Fruit fly (Drosophila melanogaster): ENCODE results near the gene CG15535.
A peak's percentile ranks its signal among the peaks of the same experiment; 100 is the strongest.

Gene CG15535

DNA sequence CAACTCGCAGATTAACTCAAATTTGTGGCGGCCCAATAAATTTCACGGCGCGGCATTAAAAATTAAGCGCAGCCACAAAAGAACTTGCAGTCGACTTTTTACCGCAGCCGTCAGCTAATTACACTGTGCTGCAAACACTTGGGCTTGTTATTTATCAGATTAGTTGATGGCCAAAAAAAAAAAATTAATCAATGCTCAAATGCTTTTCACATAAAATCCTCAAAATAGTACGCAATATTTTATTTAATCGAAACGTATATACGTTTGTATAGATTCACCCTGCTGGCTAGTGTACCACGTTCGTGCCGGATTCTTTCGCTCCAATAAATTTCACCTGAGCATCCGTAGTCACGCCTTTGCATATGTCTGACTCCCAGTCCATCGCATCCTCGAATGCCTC, 9.9 kb downstream of the CG15535 start (continued):
- TF ChIP-seq B-H2 (GFP tag; optimal IDR thresholded peaks at IDR 0.05) (no peak), CG9609 (GFP tag; optimal IDR thresholded peaks at IDR 0.05) (peak; percentile 7), Hsf (GFP tag; optimal IDR thresholded peaks at IDR 0.05) (peak; percentile 62), sr (GFP tag; IDR thresholded peaks at IDR 0.05) (no peak), nerfin-1 (tag; optimal IDR thresholded peaks at IDR 0.05) (peak; percentile 36), CG15696 (tag; optimal IDR thresholded peaks at IDR 0.05) (no peak), so (GFP tag; IDR thresholded peaks at IDR 0.05) (peak; percentile 56; the same call in 1 of the 3 replicates), D19A (tag; optimal IDR thresholded peaks at IDR 0.05) (peak; percentile 16), CG4360 (GFP tag; IDR thresholded peaks at IDR 0.05) (0 out of 2 replicates have a peak, but pooled peaks have one; percentile 19), CG12236 (GFP tag; optimal IDR thresholded peaks at IDR 0.05) (peak; percentile 38), CG10147 (GFP tag; optimal IDR thresholded peaks at IDR 0.05) (peak; percentile 9), CG15011 (GFP tag; optimal IDR thresholded peaks at IDR 0.05) (peak; percentile 24), Optix (GFP tag; IDR thresholded peaks at IDR 0.05) (0 out of 3 replicates have a peak, but pooled peaks have one; percentile 39), GATAe (GFP tag; conservative IDR thresholded peaks at IDR 0.05) (no peak), toy (GFP tag; IDR thresholded peaks at IDR 0.05) (no peak; the same call in 1 of the 2 replicates), ab (GFP tag; optimal IDR thresholded peaks at IDR 0.05) (no peak), CG8388 (GFP tag; optimal IDR thresholded peaks at IDR 0.05) (peak; percentile 56), pb (GFP tag; optimal IDR thresholded peaks at IDR 0.05) (no peak), CG12299 (tag; optimal IDR thresholded peaks at IDR 0.05) (no peak), gro (GFP tag; optimal IDR thresholded peaks at IDR 0.05) (no peak), pita (GFP tag; optimal IDR thresholded peaks at IDR 0.05) (no peak), cato (GFP tag; optimal IDR thresholded peaks at IDR 0.05; ENCODE audit: borderline replicate concordance) (peak; percentile 47), tgo (GFP tag; IDR thresholded peaks at IDR 0.05) (peak; percentile 33; the same call in 1 of the 3 replicates), Abd-B (GFP tag; optimal IDR thresholded peaks at IDR 0.05) (peak; percentile 9), CG2889 (GFP tag; IDR thresholded peaks at IDR 0.05) (peak; percentile 64; the same call in 2 of the 3 replicates), Poxn (GFP tag; IDR thresholded peaks at IDR 0.05) (no peak), psq (GFP tag; optimal IDR thresholded peaks at IDR 0.05) (no peak), cwo (GFP tag; optimal IDR thresholded peaks at IDR 0.05) (peak; percentile 27), NC2β (GFP tag; optimal IDR thresholded peaks at IDR 0.05) (no peak), Deaf1 (tag; optimal IDR thresholded peaks at IDR 0.05) (no peak), seq (GFP tag; IDR thresholded peaks at IDR 0.05) (0 out of 2 replicates have a peak, but pooled peaks have one; percentile 22), HLH3B (GFP tag; IDR thresholded peaks at IDR 0.05) (peak; percentile 73), NFAT (GFP tag; IDR thresholded peaks at IDR 0.05) (0 out of 2 replicates have a peak, but pooled peaks have one; percentile 29), odd (GFP tag; optimal IDR thresholded peaks at IDR 0.05) (no peak), ci (GFP tag; IDR thresholded peaks at IDR 0.05) (peak; percentile 88), Atf3 (GFP tag; optimal IDR thresholded peaks at IDR 0.05) (peak; percentile 37), CG34224 (GFP tag; IDR thresholded peaks at IDR 0.05; ENCODE audit: partially characterized antibody) (no peak), sob (GFP tag; IDR thresholded peaks at IDR 0.05) (0 out of 2 replicates have a peak, but pooled peaks have one; percentile 42), CG5245 (GFP tag; optimal IDR thresholded peaks at IDR 0.05) (peak; percentile 44), CG4424 (GFP tag; optimal IDR thresholded peaks at IDR 0.05) (peak; percentile 60), yki (optimal IDR thresholded peaks at IDR 0.05) (no peak), bigmax (GFP tag; optimal IDR thresholded peaks at IDR 0.05) (no peak), cg (GFP tag; optimal IDR thresholded peaks at IDR 0.05) (no peak), Fer1 (GFP tag; optimal IDR thresholded peaks at IDR 0.05) (peak; percentile 30), CG14860 (GFP tag; IDR thresholded peaks at IDR 0.05; ENCODE audit: partially characterized antibody) (no peak), CG1024 (GFP tag; IDR thresholded peaks at IDR 0.05) (peak; percentile 48), CG4820 (GFP tag; optimal IDR thresholded peaks at IDR 0.05) (peak; percentile 59), Vsx1 (GFP tag; optimal IDR thresholded peaks at IDR 0.05) (peak; percentile 45), CG17186 (GFP tag; optimal IDR thresholded peaks at IDR 0.05) (no peak), her (GFP tag; optimal IDR thresholded peaks at IDR 0.05) (no peak), CG18262 (tag; optimal IDR thresholded peaks at IDR 0.05) (peak; percentile 53)

All from whole organism, embryonic.